Fruit fly (Drosophila melanogaster): Measurements from ENCODE around the gene TotZ.

- no peak for TF ChIP-seq Sin3A (optimal IDR thresholded peaks at IDR 0.05)
- no peak for TF ChIP-seq h (optimal IDR thresholded peaks at IDR 0.05)
- TF ChIP-seq psq (optimal IDR thresholded peaks at IDR 0.05): no peak
- no peak for TF ChIP-seq Myc (optimal IDR thresholded peaks at IDR 0.05)
- no peak for TF ChIP-seq insv (optimal IDR thresholded peaks at IDR 0.05)
Observed at dm6 chr3R:20838787-20839186, 38.7 kb upstream of the TotZ start.

Data from Kc167 (cell line).